Worm (Caenorhabditis elegans) whole organism, L4 larva: ENCODE results near the gene lurp-3.
"Not testable (repeated sequence)": the region's sequence is repeated elsewhere in the genome, so short reads cannot be mapped to it uniquely, and the experiment has no call there.

Experiments used
- D1046.2 ChIP-seq: fragments of 200-800 bp; sonication (Bioruptor generic); IDR thresholded peaks from 2 replicates; pipeline ENCODE4 v1.3.6; 2022; ENCODE audit warnings: missing genetic modification characterization, missing compliant biosample characterization
- F44E2.7 ChIP-seq: fragments of 200-800 bp; sonication (Bioruptor generic); IDR thresholded peaks from 2 replicates; pipeline ENCODE4 v2.1.2; 2022; ENCODE audit warnings: missing genetic modification characterization, missing compliant biosample characterization
- R02D3.7 ChIP-seq: fragments of 150-350 bp; sonication (generic microtip); optimal IDR thresholded peaks from 3 replicates; lab custom pipeline; 2014; ENCODE audit warnings: missing biosample characterization, missing genetic modification characterization
- T26A8.4 ChIP-seq: fragments of 200-800 bp; sonication (Bioruptor generic); IDR thresholded peaks from 2 replicates; pipeline ENCODE4 v1.3.6; 2022; ENCODE audit warnings: missing genetic modification characterization, missing compliant biosample characterization
- aha-1 ChIP-seq: fragments of 150-350 bp; peaks from one replicate; lab custom pipeline; 2014; ENCODE audit warnings: missing biosample characterization, missing genetic modification characterization
- ceh-44 ChIP-seq: fragments of 200-800 bp; sonication (Bioruptor generic); IDR thresholded peaks from 2 replicates; pipeline ENCODE4 v1.3.6; 2022; ENCODE audit warnings: missing genetic modification reagents, missing genetic modification characterization, missing compliant biosample characterization
- ceh-82 ChIP-seq: sonication (generic microtip); optimal IDR thresholded peaks from 2 replicates; lab custom pipeline; 2017; ENCODE audit warnings: missing biosample characterization, missing genetic modification characterization
- daf-12 ChIP-seq: fragments of 150-350 bp; optimal IDR thresholded peaks from 2 replicates; lab custom pipeline; 2014; ENCODE audit warnings: missing biosample characterization, missing genetic modification reagents, missing genetic modification characterization
- daf-16 ChIP-seq, 3 experiments: sonication (generic microtip); optimal IDR thresholded peaks; 2 replicates each; lab custom pipeline; 2016 to 2017; ENCODE audit warnings: missing genetic modification characterization in 3 of 3, missing genetic modification reagents in 3 of 3, mild to moderate bottlenecking in 2 of 3, missing compliant biosample characterization in 2 of 3, missing biosample characterization in 1 of 3, moderate library complexity in 1 of 3
- dmd-8 ChIP-seq: fragments of 200-800 bp; sonication (Bioruptor generic); IDR thresholded peaks from 2 replicates; pipeline ENCODE4 v1.3.6; 2022; ENCODE audit warnings: missing genetic modification characterization, missing compliant biosample characterization
- dpl-1 ChIP-seq: fragments of 150-350 bp; optimal IDR thresholded peaks from 2 replicates; lab custom pipeline; 2014; ENCODE audit warnings: missing biosample characterization, missing genetic modification reagents, missing genetic modification characterization
- dve-1 ChIP-seq: sonication (generic microtip); optimal IDR thresholded peaks from 2 replicates; lab custom pipeline; 2017; ENCODE audit warnings: antibody characterized with exemption, mild to moderate bottlenecking, missing genetic modification characterization, missing compliant biosample characterization; ENCODE audit not compliant: insufficient read depth
- egl-43 ChIP-seq: fragments of 200-800 bp; sonication (Bioruptor generic); IDR thresholded peaks from 2 replicates; pipeline ENCODE4 v1.3.6; 2022; ENCODE audit warnings: missing genetic modification reagents, missing genetic modification characterization, missing compliant biosample characterization
- hif-1 ChIP-seq, 2 experiments: sonication (generic microtip); optimal IDR thresholded peaks; 2 replicates each; lab custom pipeline; 2016 to 2017; ENCODE audit warnings: missing compliant biosample characterization in 2 of 2, missing genetic modification characterization in 2 of 2, missing genetic modification reagents in 2 of 2, missing genotype in 2 of 2, mild to moderate bottlenecking in 1 of 2
- hmg-1.1 ChIP-seq: fragments of 200-800 bp; sonication (Bioruptor generic); IDR thresholded peaks from 2 replicates; pipeline ENCODE4 v1.3.6; 2022; ENCODE audit warnings: missing genetic modification reagents, missing genetic modification characterization, missing compliant biosample characterization
- lim-7 ChIP-seq: fragments of 200-800 bp; sonication (Bioruptor generic); IDR thresholded peaks from 2 replicates; pipeline ENCODE4 v1.3.6; 2022; ENCODE audit warnings: missing genetic modification characterization, missing compliant biosample characterization
- lin-1 ChIP-seq: fragments of 200-800 bp; sonication (Bioruptor generic); IDR thresholded peaks from 2 replicates; pipeline ENCODE4 v1.3.6; 2022; ENCODE audit warnings: missing genetic modification reagents, missing genetic modification characterization, missing compliant biosample characterization
- lin-13 ChIP-seq: fragments of 150-350 bp; optimal IDR thresholded peaks from 2 replicates; lab custom pipeline; 2014; ENCODE audit warnings: missing biosample characterization, missing genetic modification reagents, missing genetic modification characterization
- lin-38 ChIP-seq: fragments of 200-800 bp; sonication (Bioruptor generic); IDR thresholded peaks from 2 replicates; pipeline ENCODE4 v1.3.6; 2022; ENCODE audit warnings: missing genetic modification reagents, missing genetic modification characterization, missing compliant biosample characterization
- lsy-2 ChIP-seq, 2 experiments: fragments of 150-350 bp in 1 of 2; sonication (generic microtip) in 1 of 2; optimal IDR thresholded peaks; 2 replicates each; lab custom pipeline; 2014 to 2017; ENCODE audit warnings: missing biosample characterization in 2 of 2, missing genetic modification characterization in 2 of 2
- mdt-29 ChIP-seq: fragments of 200-800 bp; sonication (Bioruptor generic); IDR thresholded peaks from 2 replicates; pipeline ENCODE4 v1.3.6; 2022; ENCODE audit warnings: missing genetic modification reagents, missing genetic modification characterization, missing compliant biosample characterization
- nhr-10 ChIP-seq: fragments of 150-350 bp; optimal IDR thresholded peaks from 2 replicates; lab custom pipeline; 2014; ENCODE audit warnings: missing biosample characterization, missing genetic modification characterization
- nhr-111 ChIP-seq: fragments of 200-800 bp; sonication (Bioruptor generic); optimal IDR thresholded peaks from 2 replicates; lab custom pipeline; 2018; ENCODE audit warnings: mild to moderate bottlenecking, missing genetic modification characterization, missing compliant biosample characterization
- nhr-237 ChIP-seq: sonication (generic microtip); optimal IDR thresholded peaks from 2 replicates; lab custom pipeline; 2017; ENCODE audit warnings: missing biosample characterization, missing genetic modification characterization
- nhr-28 ChIP-seq: fragments of 150-350 bp; optimal IDR thresholded peaks from 2 replicates; lab custom pipeline; 2014; ENCODE audit warnings: missing biosample characterization, missing genetic modification characterization
- nhr-42 ChIP-seq: fragments of 200-800 bp; sonication (Bioruptor generic); IDR thresholded peaks from 2 replicates; pipeline ENCODE4 v1.3.6; 2022; ENCODE audit warnings: missing genetic modification characterization, missing compliant biosample characterization
- nhr-6 ChIP-seq: fragments of 150-350 bp; optimal IDR thresholded peaks from 2 replicates; lab custom pipeline; 2014; ENCODE audit warnings: missing biosample characterization, missing genetic modification characterization
- nhr-76 ChIP-seq: fragments of 150-350 bp; optimal IDR thresholded peaks from 2 replicates; lab custom pipeline; 2014; ENCODE audit warnings: missing biosample characterization, missing genetic modification characterization
- pqm-1 ChIP-seq: sonication (generic microtip); optimal IDR thresholded peaks from 2 replicates; lab custom pipeline; 2017; ENCODE audit warnings: missing biosample characterization, missing genetic modification characterization
- rbr-2 ChIP-seq: sonication (generic microtip); optimal IDR thresholded peaks from 2 replicates; lab custom pipeline; 2016; ENCODE audit warnings: missing genotype, missing genetic modification characterization, missing compliant biosample characterization
- saeg-2 ChIP-seq: fragments of 200-800 bp; sonication (Bioruptor generic); IDR thresholded peaks from 2 replicates; pipeline ENCODE4 v1.3.6; 2022; ENCODE audit warnings: missing genetic modification reagents, missing genetic modification characterization, missing compliant biosample characterization
- sdz-12 ChIP-seq: fragments of 200-800 bp; sonication (Bioruptor generic); optimal IDR thresholded peaks from 2 replicates; lab custom pipeline; 2018; ENCODE audit warnings: mild to moderate bottlenecking, missing genetic modification characterization, missing compliant biosample characterization
- set-16 ChIP-seq: fragments of 200-800 bp; sonication (Bioruptor generic); IDR thresholded peaks from 2 replicates; pipeline ENCODE4 v1.3.6; 2022; ENCODE audit warnings: missing genetic modification reagents, missing genetic modification characterization, missing compliant biosample characterization
- skn-1 ChIP-seq: fragments of 150-350 bp; optimal IDR thresholded peaks from 2 replicates; lab custom pipeline; 2014; ENCODE audit warnings: missing biosample characterization, missing genetic modification characterization
- snpc-1.2 ChIP-seq: fragments of 200-800 bp; sonication (Bioruptor generic); IDR thresholded peaks from 2 replicates; pipeline ENCODE4 v1.3.6; 2022; ENCODE audit warnings: missing genetic modification reagents, missing genetic modification characterization, missing compliant biosample characterization
- unc-130 ChIP-seq: sonication (generic microtip); optimal IDR thresholded peaks from 2 replicates; lab custom pipeline; 2016; ENCODE audit warnings: missing genetic modification reagents, missing genetic modification characterization, missing compliant biosample characterization
- unc-62 ChIP-seq, 3 experiments: fragments of 150-350 bp in 1 of 3; sonication (generic microtip); optimal IDR thresholded peaks in 2 of 3; peaks in 1 of 3; 1 replicate in 1 of 3; 2 replicates in 2 of 3; lab custom pipeline; 2014 to 2017; ENCODE audit warnings: missing biosample characterization in 3 of 3, missing genetic modification characterization in 3 of 3, missing genetic modification reagents in 3 of 3, missing genotype in 1 of 3
- vab-7 ChIP-seq: fragments of 200-800 bp; sonication (Bioruptor generic); IDR thresholded peaks from 2 replicates; pipeline ENCODE4 v1.3.6; 2022; ENCODE audit warnings: missing genetic modification reagents, missing genetic modification characterization, missing compliant biosample characterization
- zag-1 ChIP-seq: fragments of 150-350 bp; optimal IDR thresholded peaks from 2 replicates; lab custom pipeline; 2014; ENCODE audit warnings: missing biosample characterization, missing genetic modification characterization
- zip-11 ChIP-seq: fragments of 200-800 bp; sonication (Bioruptor generic); IDR thresholded peaks from 2 replicates; pipeline ENCODE4 v1.3.6; 2022; ENCODE audit warnings: missing genetic modification characterization, missing compliant biosample characterization
- ztf-11 ChIP-seq: fragments of 150-350 bp; optimal IDR thresholded peaks from 2 replicates; lab custom pipeline; 2014; ENCODE audit warnings: missing biosample characterization, missing genetic modification characterization

Gene lurp-3

ce11 chrV:13440290-13440689, 15.3 kb upstream of the lurp-3 start:
- peak; percentile 34; the same call in 1 of the 2 replicates for TF ChIP-seq lin-38 (GFP tag; lab: Robert Waterston, UW)

- TF ChIP-seq sdz-12 (GFP tag; lab: Kevin White, UChicago) (no peak), hif-1 (tag; optimal IDR thresholded peaks at IDR 0.05; lab: Kevin White, UChicago) (no peak), dpl-1 (GFP tag; lab: Kevin White, UChicago) (no peak), ceh-44 (no peak), lin-38 (GFP tag; lab: Robert Waterston, UW) (no peak), egl-43 (no peak), unc-130 (GFP tag; lab: Kevin White, UChicago) (no peak), nhr-111 (no peak), mdt-29 (no peak), lin-1 (no peak), daf-12 (tag; lab: Kevin White, UChicago) (no peak), ztf-11 (tag; lab: Kevin White, UChicago) (no peak), aha-1 (no peak)
Measured at ce11 chrV:13441661-13442060, 13.9 kb upstream of the lurp-3 start, which contains the start of gene col-162. Gene col-162 (plus strand): TSS chrV:13441961.

- TF ChIP-seq lin-38 (GFP tag; lab: Robert Waterston, UW), result peak; percentile 22; the same call in 1 of the 2 replicates
- no peak for TF ChIP-seq nhr-237 (tag; lab: Kevin White, UChicago)
- TF ChIP-seq F44E2.7 (GFP tag; lab: Robert Waterston, UW), result 0 out of 2 replicates have a peak, but pooled peaks have one; percentile 25
- no peak for TF ChIP-seq nhr-10 (tag; lab: Kevin White, UChicago)
- no peak for TF ChIP-seq D1046.2 (GFP tag; lab: Robert Waterston, UW)
- no peak for TF ChIP-seq vab-7 (GFP tag; lab: Robert Waterston, UW)
- no peak for TF ChIP-seq zip-11
- 0 out of 2 replicates have a peak, but pooled peaks have one; percentile 44 for TF ChIP-seq T26A8.4 (GFP tag; lab: Robert Waterston, UW)
- peak; percentile 38; the same call in 1 of the 2 replicates for TF ChIP-seq snpc-1.2 (GFP tag; lab: Robert Waterston, UW)
- TF ChIP-seq dmd-8 (GFP tag; lab: Robert Waterston, UW), result 0 out of 2 replicates have a peak, but pooled peaks have one; percentile 40
- 0 out of 2 replicates have a peak, but pooled peaks have one; percentile 17 for TF ChIP-seq lim-7 (GFP tag; lab: Robert Waterston, UW)
- peak; percentile 98 for TF ChIP-seq set-16
- no peak for TF ChIP-seq lsy-2 (tag; optimal IDR thresholded peaks at IDR 0.05; lab: Kevin White, UChicago)
Measured at ce11 chrV:13442819-13443218, 12.7 kb upstream of the lurp-3 start.

- TF ChIP-seq saeg-2 (GFP tag; lab: Robert Waterston, UW); rbr-2; nhr-76 (tag; lab: Kevin White, UChicago): not testable (repeated sequence)
Measured at ce11 chrV:13443535-13443934, 12.0 kb upstream of the lurp-3 start, which contains the start of gene Y2H9A.6. Gene Y2H9A.6 (plus strand): TSS chrV:13443835.

- no peak for TF ChIP-seq hmg-1.1 (GFP tag; lab: Robert Waterston, UW)
- TF ChIP-seq nhr-6, result peak; percentile 29
- peak; percentile 84 for TF ChIP-seq nhr-28
- TF ChIP-seq daf-16 (GFP tag; optimal IDR thresholded peaks at IDR 0.05; lab: Kevin White, UChicago), result no peak
- peak; percentile 93 for TF ChIP-seq daf-16 (tag; optimal IDR thresholded peaks at IDR 0.05; lab: Kevin White, UChicago)
- no peak for TF ChIP-seq nhr-42 (GFP tag; lab: Robert Waterston, UW)
- peak; percentile 37 for TF ChIP-seq pqm-1 (tag; lab: Kevin White, UChicago)
- no peak for TF ChIP-seq R02D3.7 (tag; lab: Kevin White, UChicago)
- TF ChIP-seq snpc-1.2 (GFP tag; lab: Robert Waterston, UW), result no peak
- TF ChIP-seq dve-1 (tag; lab: Kevin White, UChicago), result peak; percentile 36
- no peak for TF ChIP-seq zag-1
- no peak for TF ChIP-seq set-16
- no peak for TF ChIP-seq lin-13 (GFP tag; lab: Kevin White, UChicago)
- no peak for TF ChIP-seq unc-130 (GFP tag; lab: Kevin White, UChicago)
- TF ChIP-seq unc-62 (GFP tag; optimal IDR thresholded peaks at IDR 0.05 in 1 of 2; lab: Kevin White, UChicago), result peak in 1 of 2 experiments; percentile 94
- TF ChIP-seq unc-62 (tag; optimal IDR thresholded peaks at IDR 0.05; lab: Kevin White, UChicago), result no peak
- no peak for TF ChIP-seq skn-1 (tag; lab: Kevin White, UChicago)
- TF ChIP-seq ceh-82, result no peak
Measured at ce11 chrV:13445229-13445949, 10.2 kb upstream of the lurp-3 start, which contains the start of gene Y2H9A.4. Gene Y2H9A.4 (plus strand): TSS chrV:13445899.
